Fruit fly (Drosophila melanogaster) S2 (cell line): ENCODE data around the gene CG9926.

ENCODE experiments used
- CG8478 ChIP-seq: fragments of >200 bp; optimal IDR thresholded peaks from 2 replicates; lab custom pipeline; 2018
- CTCF ChIP-seq, 2 experiments: fragments of >200 bp; optimal IDR thresholded peaks; 2 replicates each; lab custom pipeline; 2018

The CG9926 gene

DNA sequence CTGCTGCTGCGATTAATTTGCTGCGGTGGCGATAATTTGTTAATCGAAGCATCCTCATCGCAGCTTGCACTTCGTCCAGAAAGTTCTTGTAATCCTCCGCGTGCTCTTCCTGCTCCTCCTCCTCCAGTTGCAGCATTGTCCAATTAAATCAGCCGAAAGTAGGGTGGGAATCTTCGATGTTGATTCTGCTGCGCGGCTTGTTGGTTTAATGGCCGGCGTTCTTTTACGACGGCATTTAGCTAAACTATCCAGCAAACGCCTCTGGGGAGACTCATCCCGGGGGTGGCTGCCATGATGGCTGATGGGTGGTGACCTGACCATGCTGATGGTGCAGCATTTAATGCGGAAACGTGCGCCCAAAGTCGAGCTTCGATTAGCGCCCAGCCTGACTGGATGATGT lies 1.4 kb downstream of the CG9926 start:
- TF ChIP-seq CG8478 (lab: Kevin White, UChicago) (no peak), CTCF (optimal IDR thresholded peaks at IDR 0.05; lab: Kevin White, UChicago) (no peak)

- TF ChIP-seq CG8478 (lab: Kevin White, UChicago) (no peak), CTCF (optimal IDR thresholded peaks at IDR 0.05; lab: Kevin White, UChicago) (peak; percentile 69 to 76)
Measured at dm6 chr3R:13948237-13948636, 2.7 kb downstream of the CG9926 start, which contains the start of gene CG31517. Gene CG31517, plus strand, starts transcription at chr3R:13948420.

dm6 chr3R:13947415-13947814 lies 3.5 kb downstream of the CG9926 start:
- TF ChIP-seq CG8478 (lab: Kevin White, UChicago) (no peak), CTCF (optimal IDR thresholded peaks at IDR 0.05; lab: Kevin White, UChicago) (no peak)

- TF ChIP-seq CG8478 (lab: Kevin White, UChicago) (no peak), CTCF (optimal IDR thresholded peaks at IDR 0.05; lab: Kevin White, UChicago) (no peak)
Measured at dm6 chr3R:13946117-13946516, 4.8 kb downstream of the CG9926 start.

DNA sequence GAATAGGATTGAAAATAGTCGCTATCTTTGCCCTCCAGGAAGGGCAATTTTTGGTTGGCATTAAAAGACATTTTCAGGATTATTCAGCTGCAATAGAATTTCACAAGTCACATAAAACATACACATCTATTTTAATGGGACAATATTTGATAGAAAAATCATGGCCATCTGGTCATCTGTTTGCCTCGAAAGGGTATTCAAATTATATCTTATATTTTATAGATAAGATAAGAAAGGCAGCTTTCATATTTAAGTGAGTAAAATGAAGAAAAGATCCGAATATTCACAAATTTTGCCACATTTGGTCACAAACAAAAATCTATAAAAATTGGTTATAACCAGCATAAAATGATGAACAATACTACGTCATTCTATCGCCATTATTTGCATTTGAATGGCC lies 5.2 kb downstream of the CG9926 start, which contains the start of gene Art6:
Art6 (minus strand) TSS at position 101 of the 400 bp plus-strand sequence.
- TF ChIP-seq CTCF (optimal IDR thresholded peaks at IDR 0.05; lab: Kevin White, UChicago) (no peak), CG8478 (lab: Kevin White, UChicago) (no peak)

DNA sequence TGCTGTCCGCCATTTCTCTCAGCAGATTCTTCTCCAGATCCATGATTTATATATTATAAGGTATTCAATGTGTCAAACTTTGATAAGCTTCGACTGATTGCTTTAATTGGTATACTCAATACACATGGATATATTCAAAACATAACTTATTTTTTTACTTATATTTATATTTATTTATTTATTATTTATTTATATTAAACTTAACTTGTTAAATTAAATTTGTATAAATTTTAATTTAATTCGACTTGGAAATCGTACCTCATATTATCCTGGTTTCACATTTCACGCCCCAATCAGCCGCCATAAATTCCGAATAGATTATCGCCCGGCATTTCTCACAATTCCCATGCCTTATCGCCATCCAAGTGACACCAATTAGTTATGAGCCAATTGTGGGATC lies 7.6 kb downstream of the CG9926 start, which contains the start of gene Art9:
Art9 (minus strand) TSS at position 101 of the 400 bp plus-strand sequence.
- TF ChIP-seq CTCF (optimal IDR thresholded peaks at IDR 0.05; lab: Kevin White, UChicago) (no peak), CG8478 (lab: Kevin White, UChicago) (no peak)

DNA sequence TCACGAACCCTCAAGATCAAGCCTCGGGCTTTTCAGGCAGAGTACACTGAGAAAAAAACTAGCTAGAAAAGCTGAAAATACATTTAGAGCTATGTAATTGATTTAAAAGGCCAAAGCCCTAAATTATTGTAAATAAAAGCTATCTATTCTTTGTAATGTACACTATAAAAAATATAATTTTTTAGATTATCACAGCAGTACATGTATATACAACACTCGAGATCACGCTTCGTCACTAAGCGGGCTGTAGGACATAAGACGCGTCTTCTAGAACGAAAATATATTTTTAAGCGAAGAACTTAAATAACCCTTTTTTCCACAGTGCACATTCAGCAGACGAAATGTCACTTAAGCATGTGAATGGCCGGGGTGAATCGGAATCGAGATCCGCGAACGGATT lies 9.5 kb downstream of the CG9926 start:
- TF ChIP-seq CG8478 (lab: Kevin White, UChicago) (no peak), CTCF (optimal IDR thresholded peaks at IDR 0.05; lab: Kevin White, UChicago) (no peak)

- no peak for TF ChIP-seq CTCF (optimal IDR thresholded peaks at IDR 0.05; lab: Kevin White, UChicago)
- no peak for TF ChIP-seq CG8478 (lab: Kevin White, UChicago)
Measured at dm6 chr3R:13939353-13940049, 11.4 kb downstream of the CG9926 start.

DNA sequence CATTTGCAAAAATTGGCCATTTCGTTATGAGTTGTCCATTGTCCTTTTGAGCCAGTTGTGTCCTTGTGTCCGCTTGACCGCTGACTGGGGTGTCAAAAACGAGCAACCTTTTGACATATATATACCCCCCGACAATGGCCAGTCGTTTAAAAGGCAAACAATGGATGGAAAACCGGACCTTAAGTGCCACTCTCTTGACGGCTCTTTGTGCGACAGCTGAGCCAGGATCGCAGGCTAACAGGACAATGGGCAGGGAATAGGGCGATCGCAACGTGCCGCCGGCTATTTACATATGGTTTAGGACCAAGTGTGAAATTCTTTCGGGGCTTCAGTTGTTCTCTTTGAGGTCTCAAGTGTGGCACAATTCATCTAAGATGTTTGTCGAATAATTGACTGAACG lies 14.6 kb downstream of the CG9926 start:
- TF ChIP-seq CTCF (optimal IDR thresholded peaks at IDR 0.05; lab: Kevin White, UChicago) (no peak), CG8478 (lab: Kevin White, UChicago) (no peak)

- TF ChIP-seq CG8478 (lab: Kevin White, UChicago) (no peak), CTCF (optimal IDR thresholded peaks at IDR 0.05; lab: Kevin White, UChicago) (no peak)
Measured at dm6 chr3R:13934618-13935017, 16.3 kb downstream of the CG9926 start.

DNA sequence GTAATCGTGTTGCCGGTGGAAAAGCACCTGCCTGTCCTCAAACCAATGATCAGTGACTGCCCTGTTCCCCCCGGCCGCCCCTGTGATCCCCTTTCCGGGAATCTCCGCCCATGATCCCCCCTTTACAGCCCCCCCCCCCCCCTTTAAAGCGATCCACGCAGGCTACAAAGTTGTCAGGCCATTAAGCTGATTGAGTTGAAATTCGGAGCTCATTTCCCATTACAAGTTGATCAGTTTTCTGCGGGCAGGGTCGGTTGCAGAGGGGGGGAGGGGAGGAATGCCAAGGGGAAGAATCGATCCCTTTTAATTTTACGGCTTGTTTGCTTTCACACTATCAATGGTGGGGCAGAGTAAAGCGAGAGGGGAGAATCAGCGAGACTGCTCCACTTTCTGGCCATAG lies 17.0 kb downstream of the CG9926 start:
- no peak for TF ChIP-seq CTCF (optimal IDR thresholded peaks at IDR 0.05; lab: Kevin White, UChicago)
- no peak for TF ChIP-seq CG8478 (lab: Kevin White, UChicago)

- TF ChIP-seq CG8478 (lab: Kevin White, UChicago) (no peak), CTCF (optimal IDR thresholded peaks at IDR 0.05; lab: Kevin White, UChicago) (no peak)
Measured at dm6 chr3R:13931813-13932212, 19.1 kb downstream of the CG9926 start.

- TF ChIP-seq CTCF (optimal IDR thresholded peaks at IDR 0.05; lab: Kevin White, UChicago) (no peak), CG8478 (lab: Kevin White, UChicago) (no peak)
Measured at dm6 chr3R:13930252-13930651, 20.7 kb downstream of the CG9926 start.

dm6 chr3R:13927543-13927942 lies 23.4 kb downstream of the CG9926 start:
- no peak for TF ChIP-seq CTCF (optimal IDR thresholded peaks at IDR 0.05; lab: Kevin White, UChicago)

DNA sequence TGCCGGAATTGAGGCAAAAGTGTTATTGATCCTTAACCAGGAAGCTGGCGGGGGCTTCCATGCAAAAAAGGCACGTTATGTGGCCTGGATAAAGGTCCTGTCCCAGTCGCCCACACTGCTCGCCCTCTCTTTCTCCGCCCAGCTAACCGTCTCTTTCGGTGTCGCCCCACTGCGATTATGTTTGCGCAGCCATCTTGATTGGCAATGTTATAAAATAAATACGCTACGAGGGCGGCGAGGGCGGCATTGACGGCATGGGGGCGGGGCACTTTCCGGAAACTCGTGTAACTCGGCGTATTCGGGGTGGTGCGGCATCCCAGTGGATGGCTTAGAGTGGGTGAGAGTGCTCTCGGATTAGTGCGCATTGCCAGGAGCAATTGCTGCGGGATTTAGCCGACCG lies 27.3 kb downstream of the CG9926 start:
- TF ChIP-seq CTCF (optimal IDR thresholded peaks at IDR 0.05; lab: Kevin White, UChicago): no peak
- no peak for TF ChIP-seq CG8478 (lab: Kevin White, UChicago)
